Worm (Caenorhabditis elegans) whole organism, L1 larva: ENCODE data around the gene tex-2.

Experiments
- ces-1 ChIP-seq: fragments of 150-350 bp; optimal IDR thresholded peaks from 2 replicates; lab custom pipeline; 2014; ENCODE audit warnings: missing biosample characterization, missing genetic modification reagents, missing genetic modification characterization
- egl-27 ChIP-seq, 2 experiments: fragments of 150-350 bp in 1 of 2; sonication (generic microtip); optimal IDR thresholded peaks; 3 replicates each; lab custom pipeline; 2017 to 2018; ENCODE audit warnings: missing biosample characterization in 2 of 2, missing genetic modification characterization in 2 of 2, missing genetic modification reagents in 2 of 2
- jun-1 ChIP-seq: fragments of 150-350 bp; optimal IDR thresholded peaks from 2 replicates; lab custom pipeline; 2014; ENCODE audit warnings: missing biosample characterization, missing genetic modification reagents, missing genetic modification characterization
- lin-39 ChIP-seq: fragments of 150-350 bp; optimal IDR thresholded peaks from 2 replicates; lab custom pipeline; 2014; ENCODE audit warnings: missing biosample characterization, missing genetic modification reagents, missing genetic modification characterization
- mep-1 ChIP-seq: fragments of 150-350 bp; optimal IDR thresholded peaks from 2 replicates; lab custom pipeline; 2014; ENCODE audit warnings: missing biosample characterization, missing genetic modification characterization
- nhr-11 ChIP-seq: fragments of 150-350 bp; optimal IDR thresholded peaks from 2 replicates; lab custom pipeline; 2014; ENCODE audit warnings: missing biosample characterization, missing genetic modification characterization
- nhr-12 ChIP-seq: sonication (generic microtip); optimal IDR thresholded peaks from 2 replicates; lab custom pipeline; 2017; ENCODE audit warnings: missing biosample characterization, missing genetic modification characterization
- nhr-28 ChIP-seq: fragments of 150-350 bp; optimal IDR thresholded peaks from 2 replicates; lab custom pipeline; 2014; ENCODE audit warnings: missing biosample characterization, missing genetic modification characterization
- snpc-4 ChIP-seq: fragments of 150-350 bp; optimal IDR thresholded peaks from 2 replicates; lab custom pipeline; 2014; ENCODE audit warnings: missing biosample characterization, missing genetic modification characterization
- unc-62 ChIP-seq: fragments of 150-350 bp; optimal IDR thresholded peaks from 2 replicates; lab custom pipeline; 2014; ENCODE audit warnings: missing biosample characterization, missing genetic modification reagents, missing genetic modification characterization
- ztf-11 ChIP-seq, 2 experiments: sonication (generic microtip); optimal IDR thresholded peaks; 2 replicates each; lab custom pipeline; 2016 to 2017; ENCODE audit warnings: missing genetic modification characterization in 2 of 2, missing biosample characterization in 1 of 2, missing compliant biosample characterization in 1 of 2
- ztf-4 ChIP-seq: fragments of 150-350 bp; optimal IDR thresholded peaks from 2 replicates; lab custom pipeline; 2014; ENCODE audit warnings: missing biosample characterization, missing genetic modification characterization

ce11 chrII:5828486-5828885 is 44.9 kb downstream of the tex-2 start, which contains the start of gene ZK1248.11:
- TF ChIP-seq jun-1 (no peak), ztf-11 (tag; optimal IDR thresholded peaks at IDR 0.05; lab: Kevin White, UChicago) (no peak), nhr-11 (tag; lab: Kevin White, UChicago) (no peak), unc-62 (no peak), mep-1 (tag; lab: Kevin White, UChicago) (no peak), nhr-28 (tag; lab: Kevin White, UChicago) (no peak), ztf-4 (tag; lab: Kevin White, UChicago) (no peak), egl-27 (tag; optimal IDR thresholded peaks at IDR 0.05; lab: Kevin White, UChicago) (no peak), lin-39 (tag; lab: Kevin White, UChicago) (no peak), nhr-12 (tag; lab: Kevin White, UChicago) (no peak), snpc-4 (tag; lab: Kevin White, UChicago) (no peak), ces-1 (GFP tag; lab: Kevin White, UChicago) (no peak)
